Fruit fly (Drosophila melanogaster) whole organism, pupa: ENCODE results near the gene CG45101.

Source experiments
- CG15710 ChIP-seq: fragments of 200-800 bp; sonication (Bioruptor generic); optimal IDR thresholded peaks from 2 replicates; lab custom pipeline; 2018; ENCODE audit warnings: missing biosample characterization, mild to moderate bottlenecking, missing genetic modification characterization, moderate library complexity
- CG32121 ChIP-seq: fragments of 200-800 bp; sonication (Bioruptor generic); IDR thresholded peaks from 2 replicates; pipeline ENCODE4 v1.3.6; 2022; ENCODE audit warnings: missing biosample characterization, missing genetic modification characterization
- CG34367 ChIP-seq: fragments of 200-800 bp; sonication (Bioruptor generic); optimal IDR thresholded peaks from 2 replicates; lab custom pipeline; 2018; ENCODE audit warnings: missing biosample characterization, mild to moderate bottlenecking, missing genetic modification characterization
- CG4496 ChIP-seq: fragments of 200-800 bp; sonication (Bioruptor generic); IDR thresholded peaks from 3 replicates; pipeline ENCODE4 v1.3.6; 2022; ENCODE audit warnings: missing biosample characterization, missing genetic modification characterization
- CG8159 ChIP-seq: fragments of 200-800 bp; sonication (Bioruptor generic); optimal IDR thresholded peaks from 3 replicates; lab custom pipeline; 2018; ENCODE audit warnings: missing biosample characterization, mild to moderate bottlenecking, missing genetic modification characterization, moderate library complexity
- CG8301 ChIP-seq: fragments of 200-800 bp; sonication (Bioruptor generic); optimal IDR thresholded peaks from 2 replicates; lab custom pipeline; 2018; ENCODE audit warnings: missing biosample characterization, mild to moderate bottlenecking, missing genetic modification characterization
- EcR ChIP-seq: fragments of 200-800 bp; sonication (Bioruptor generic); optimal IDR thresholded peaks from 3 replicates; lab custom pipeline; 2019; ENCODE audit warnings: missing biosample characterization, missing genetic modification characterization, mild to moderate bottlenecking, moderate library complexity, missing genetic modification reagents
- Ets98B ChIP-seq: fragments of 200-800 bp; sonication (Bioruptor generic); IDR thresholded peaks from 2 replicates; pipeline ENCODE4 v1.3.6; 2022; ENCODE audit warnings: missing biosample characterization, missing genetic modification characterization
- Pif1A ChIP-seq: fragments of 200-800 bp; sonication (Bioruptor generic); optimal IDR thresholded peaks from 3 replicates; lab custom pipeline; 2016; ENCODE audit warnings: missing biosample characterization, missing genetic modification characterization
- Pif1B ChIP-seq: fragments of 200-800 bp; sonication (Bioruptor generic); optimal IDR thresholded peaks from 3 replicates; lab custom pipeline; 2016; ENCODE audit warnings: missing biosample characterization, missing genetic modification characterization
- fd96Ca ChIP-seq: fragments of 200-800 bp; sonication (Bioruptor generic); IDR thresholded peaks from 3 replicates; pipeline ENCODE4 v1.3.6; 2022; ENCODE audit warnings: missing biosample characterization, missing genetic modification characterization
- gl ChIP-seq: fragments of 200-800 bp; sonication (Bioruptor generic); optimal IDR thresholded peaks from 2 replicates; lab custom pipeline; 2018; ENCODE audit warnings: missing biosample characterization, mild to moderate bottlenecking, missing genetic modification characterization

dm6 chr3L:11021958-11022357 is 42.8 kb upstream of the CG45101 start:
- TF ChIP-seq Ets98B (GFP tag; lab: Robert Waterston, UW) (no peak), CG8159 (tag; lab: Kevin White, UChicago) (no peak), CG32121 (GFP tag; lab: Robert Waterston, UW) (no peak), gl (tag; lab: Kevin White, UChicago) (no peak), CG4496 (GFP tag; lab: Robert Waterston, UW) (0 out of 3 replicates have a peak, but pooled peaks have one; percentile 27), Pif1B (GFP tag; lab: Kevin White, UChicago) (no peak), Pif1A (GFP tag; lab: Kevin White, UChicago) (no peak), CG8301 (tag; lab: Kevin White, UChicago) (no peak), CG15710 (no peak), fd96Ca (GFP tag; lab: Robert Waterston, UW) (0 out of 3 replicates have a peak, but pooled peaks have one; percentile 5), CG34367 (tag; lab: Kevin White, UChicago) (no peak), EcR (GFP tag; lab: Kevin White, UChicago) (peak; percentile 51)
